Fruit fly (Drosophila melanogaster): ENCODE results near the gene dsf.

- peak; percentile 60 to 81 for TF ChIP-seq CTCF (optimal IDR thresholded peaks at IDR 0.05)
- no peak for TF ChIP-seq CG8478 (optimal IDR thresholded peaks at IDR 0.05)
These were observed 23.2 kb downstream of the dsf start, which contains the start of gene CG9044 for dm6 chr2L:5948775-5949526.
